Fruit fly (Drosophila melanogaster): Measurements from ENCODE around the gene PIG-H.

Gene PIG-H

dm6 chr3R:8037896-8038295, 38.3 kb downstream of the PIG-H start (continued):
- no peak for TF ChIP-seq CG4707 (GFP tag; optimal IDR thresholded peaks at IDR 0.05)
- TF ChIP-seq CG5245 (GFP tag; optimal IDR thresholded peaks at IDR 0.05) = peak; percentile 8
- TF ChIP-seq CG42726 (GFP tag; IDR thresholded peaks at IDR 0.05; ENCODE audit: partially characterized antibody) = no peak
- TF ChIP-seq fu2 (GFP tag; optimal IDR thresholded peaks at IDR 0.05) = no peak
- no peak for TF ChIP-seq ap (GFP tag; IDR thresholded peaks at IDR 0.05)
- no peak for TF ChIP-seq CG9932 (GFP tag; IDR thresholded peaks at IDR 0.05)
- TF ChIP-seq CG2116 (GFP tag; optimal IDR thresholded peaks at IDR 0.05) = no peak
- TF ChIP-seq CG9215 (GFP tag; IDR thresholded peaks at IDR 0.05) = no peak
- no peak for TF ChIP-seq sc (optimal IDR thresholded peaks at IDR 0.05)
- no peak for TF ChIP-seq sc (GFP tag; optimal IDR thresholded peaks at IDR 0.05)
- TF ChIP-seq gt (GFP tag; IDR thresholded peaks at IDR 0.05) = no peak
- peak; percentile 25 for TF ChIP-seq CG14710 (tag; optimal IDR thresholded peaks at IDR 0.05)
- TF ChIP-seq zf30C (GFP tag; optimal IDR thresholded peaks at IDR 0.05) = no peak
- no peak for TF ChIP-seq Dref (GFP tag; IDR thresholded peaks at IDR 0.05)
- no peak for TF ChIP-seq insv (GFP tag; optimal IDR thresholded peaks at IDR 0.05)
- TF ChIP-seq CG9437 (GFP tag; optimal IDR thresholded peaks at IDR 0.05) = no peak
- no peak for TF ChIP-seq CG31388 (GFP tag; optimal IDR thresholded peaks at IDR 0.05)
- TF ChIP-seq CG5953 (GFP tag; IDR thresholded peaks at IDR 0.05) = no peak
- no peak for TF ChIP-seq slp2 (GFP tag; optimal IDR thresholded peaks at IDR 0.05)
- TF ChIP-seq amos (GFP tag; IDR thresholded peaks at IDR 0.05; ENCODE audit: partially characterized antibody) = no peak
- TF ChIP-seq unc-4 (GFP tag; IDR thresholded peaks at IDR 0.05; ENCODE audit: partially characterized antibody) = no peak
- TF ChIP-seq Hand (GFP tag; optimal IDR thresholded peaks at IDR 0.05) = no peak
- no peak for TF ChIP-seq H15 (GFP tag; IDR thresholded peaks at IDR 0.05)
- TF ChIP-seq sna (GFP tag; IDR thresholded peaks at IDR 0.05; ENCODE audit: partially characterized antibody) = no peak
- no peak for TF ChIP-seq trem (tag; optimal IDR thresholded peaks at IDR 0.05)
- TF ChIP-seq prd (optimal IDR thresholded peaks at IDR 0.05) = no peak
- TF ChIP-seq prd (GFP tag; IDR thresholded peaks at IDR 0.05) = peak; percentile 51; the same call in 1 of the 3 replicates
- TF ChIP-seq CTCF (GFP tag; optimal IDR thresholded peaks at IDR 0.05) = no peak
- TF ChIP-seq mld (GFP tag; IDR thresholded peaks at IDR 0.05; ENCODE audit: partially characterized antibody) = no peak
- TF ChIP-seq klu (GFP tag; IDR thresholded peaks at IDR 0.05) = no peak
- no peak for TF ChIP-seq NFAT (GFP tag; IDR thresholded peaks at IDR 0.05)
- TF ChIP-seq Kr (GFP tag; optimal IDR thresholded peaks at IDR 0.05) = no peak
- no peak for TF ChIP-seq MBD-R2 (GFP tag; IDR thresholded peaks at IDR 0.05)
- TF ChIP-seq pan (optimal IDR thresholded peaks at IDR 0.05) = no peak
- TF ChIP-seq pan (GFP tag; optimal IDR thresholded peaks at IDR 0.05 in 1 of 2, IDR thresholded peaks at IDR 0.05 in 1 of 2) = no peak
- TF ChIP-seq Tbp (GFP tag; optimal IDR thresholded peaks at IDR 0.05) = no peak
- no peak for TF ChIP-seq ewg (GFP tag; optimal IDR thresholded peaks at IDR 0.05)
- no peak for TF ChIP-seq h (optimal IDR thresholded peaks at IDR 0.05)
- peak; percentile 10 for TF ChIP-seq Ssrp (tag; optimal IDR thresholded peaks at IDR 0.05)
- TF ChIP-seq stwl (tag; optimal IDR thresholded peaks at IDR 0.05) = no peak
- TF ChIP-seq Scr (GFP tag; IDR thresholded peaks at IDR 0.05; ENCODE audit: partially characterized antibody) = no peak
- TF ChIP-seq PHDP (tag; optimal IDR thresholded peaks at IDR 0.05) = no peak
- TF ChIP-seq HLH3B (GFP tag; IDR thresholded peaks at IDR 0.05) = 0 out of 2 replicates have a peak, but pooled peaks have one; percentile 11
- TF ChIP-seq CG2199 (GFP tag; IDR thresholded peaks at IDR 0.05) = no peak
- no peak for TF ChIP-seq CG17568 (GFP tag; optimal IDR thresholded peaks at IDR 0.05)
- TF ChIP-seq Fer3 (tag; optimal IDR thresholded peaks at IDR 0.05) = no peak
- TF ChIP-seq kah (GFP tag; optimal IDR thresholded peaks at IDR 0.05) = no peak
- no peak for TF ChIP-seq bab2 (GFP tag; optimal IDR thresholded peaks at IDR 0.05)
- no peak for TF ChIP-seq Oaz (GFP tag; IDR thresholded peaks at IDR 0.05)
- no peak for TF ChIP-seq CG10274 (GFP tag; optimal IDR thresholded peaks at IDR 0.05)
- no peak for TF ChIP-seq CG11456 (GFP tag; IDR thresholded peaks at IDR 0.05)
- TF ChIP-seq Atf-2 (GFP tag; optimal IDR thresholded peaks at IDR 0.05) = no peak
- no peak for TF ChIP-seq otp (GFP tag; IDR thresholded peaks at IDR 0.05)
- no peak for TF ChIP-seq MESR4 (GFP tag; optimal IDR thresholded peaks at IDR 0.05)

Data from whole organism, embryonic.